Fruit fly (Drosophila melanogaster) whole organism, embryonic: Measurements from ENCODE around the gene dock.
A peak's percentile ranks its signal among the peaks of the same experiment; 100 is the strongest.

Experiments used
- Adf1 ChIP-seq: fragments of 200-800 bp; sonication (Bioruptor generic); IDR thresholded peaks from 2 replicates; pipeline ENCODE4 v1.3.6; 2022; ENCODE audit warnings: missing biosample characterization, missing genetic modification characterization
- Antp ChIP-seq: fragments of 200-800 bp; sonication (Bioruptor generic); optimal IDR thresholded peaks from 3 replicates; lab custom pipeline; 2016; ENCODE audit warnings: missing biosample characterization, missing genetic modification characterization
- CG12219 ChIP-seq: fragments of 200-800 bp; sonication (Bioruptor generic); optimal IDR thresholded peaks from 3 replicates; lab custom pipeline; 2018; ENCODE audit warnings: missing biosample characterization, mild to moderate bottlenecking, missing genetic modification characterization
- CG12299 ChIP-seq: fragments of 200-800 bp; sonication (Bioruptor generic); optimal IDR thresholded peaks from 2 replicates; lab custom pipeline; 2018; ENCODE audit warnings: missing biosample characterization, mild to moderate bottlenecking, missing genetic modification characterization
- CG13287 ChIP-seq: fragments of 200-800 bp; sonication (Bioruptor generic); IDR thresholded peaks from 2 replicates; pipeline ENCODE4 v1.3.6; 2022; ENCODE audit warnings: missing biosample characterization, missing genetic modification characterization; ENCODE audit not compliant: partially characterized antibody
- CG13624 ChIP-seq: fragments of 200-800 bp; sonication (Bioruptor generic); optimal IDR thresholded peaks from 2 replicates; lab custom pipeline; 2016; ENCODE audit warnings: missing biosample characterization, missing genetic modification characterization
- CG13894 ChIP-seq: fragments of 200-800 bp; sonication (Bioruptor generic); optimal IDR thresholded peaks from 3 replicates; lab custom pipeline; 2018; ENCODE audit warnings: missing biosample characterization, mild to moderate bottlenecking, missing genetic modification characterization, moderate library complexity
- CG14965 ChIP-seq: fragments of 200-800 bp; sonication (Bioruptor generic); optimal IDR thresholded peaks from 2 replicates; lab custom pipeline; 2016; ENCODE audit warnings: missing biosample characterization, missing genetic modification characterization, borderline replicate concordance
- CG15479 ChIP-seq: fragments of 200-800 bp; sonication (Bioruptor generic); optimal IDR thresholded peaks from 3 replicates; lab custom pipeline; 2019; ENCODE audit warnings: missing biosample characterization, mild to moderate bottlenecking, missing genetic modification characterization, moderate library complexity
- CG15601 ChIP-seq: fragments of 200-800 bp; sonication (Bioruptor generic); optimal IDR thresholded peaks from 3 replicates; lab custom pipeline; 2019; ENCODE audit warnings: missing biosample characterization, mild to moderate bottlenecking, missing genetic modification characterization, moderate library complexity
- CG1603 ChIP-seq: fragments of 200-800 bp; sonication (Bioruptor generic); optimal IDR thresholded peaks from 2 replicates; lab custom pipeline; 2019; ENCODE audit warnings: missing biosample characterization, mild to moderate bottlenecking, missing genetic modification characterization, moderate library complexity
- CG16863 ChIP-seq: fragments of 200-800 bp; sonication (Bioruptor generic); optimal IDR thresholded peaks from 3 replicates; lab custom pipeline; 2016; ENCODE audit warnings: missing biosample characterization, missing genetic modification characterization
- CG17912 ChIP-seq: fragments of 200-800 bp; sonication (Bioruptor generic); optimal IDR thresholded peaks from 2 replicates; lab custom pipeline; 2018; ENCODE audit warnings: missing biosample characterization, mild to moderate bottlenecking, missing genetic modification characterization
- CG1792 ChIP-seq: fragments of 200-800 bp; sonication (Bioruptor generic); optimal IDR thresholded peaks from 2 replicates; lab custom pipeline; 2016; ENCODE audit warnings: missing biosample characterization, missing genetic modification characterization
- CG18599 ChIP-seq: fragments of 200-800 bp; sonication (Bioruptor generic); optimal IDR thresholded peaks from 3 replicates; lab custom pipeline; 2017; ENCODE audit warnings: missing biosample characterization, missing genetic modification characterization, mild to moderate bottlenecking, moderate library complexity, missing genetic modification reagents
- CG2202 ChIP-seq: fragments of 200-800 bp; sonication (Bioruptor generic); optimal IDR thresholded peaks from 2 replicates; lab custom pipeline; 2018; ENCODE audit warnings: missing biosample characterization, mild to moderate bottlenecking, missing genetic modification characterization
- CG3163 ChIP-seq: fragments of 200-800 bp; sonication (Bioruptor generic); optimal IDR thresholded peaks from 3 replicates; lab custom pipeline; 2016; ENCODE audit warnings: missing biosample characterization, missing genetic modification characterization
- CG4282 ChIP-seq: fragments of 200-800 bp; sonication (Bioruptor generic); optimal IDR thresholded peaks from 2 replicates; lab custom pipeline; 2016; ENCODE audit warnings: missing biosample characterization, missing genetic modification characterization
- CG4854 ChIP-seq: fragments of 200-800 bp; sonication (Bioruptor generic); optimal IDR thresholded peaks from 2 replicates; lab custom pipeline; 2016; ENCODE audit warnings: missing biosample characterization, missing genetic modification characterization, inconsistent platforms
- CG7357 ChIP-seq: fragments of 200-800 bp; sonication (Bioruptor generic); IDR thresholded peaks from 3 replicates; pipeline ENCODE4 v1.3.6; 2022; ENCODE audit warnings: missing biosample characterization, missing genetic modification characterization
- CG7745 ChIP-seq: fragments of 200-800 bp; sonication (Bioruptor generic); optimal IDR thresholded peaks from 2 replicates; lab custom pipeline; 2018; ENCODE audit warnings: missing biosample characterization, mild to moderate bottlenecking, missing genetic modification characterization, moderate library complexity
- CG8924 ChIP-seq: fragments of 200-800 bp; optimal IDR thresholded peaks from 3 replicates; lab custom pipeline; 2019; ENCODE audit warnings: missing biosample characterization, mild to moderate bottlenecking, missing genetic modification characterization, moderate library complexity
- Dp ChIP-seq: fragments of 200-800 bp; sonication (Bioruptor generic); optimal IDR thresholded peaks from 2 replicates; lab custom pipeline; 2018; ENCODE audit warnings: missing biosample characterization, mild to moderate bottlenecking, missing genetic modification characterization, moderate library complexity
- Ets65A ChIP-seq: fragments of 200-800 bp; sonication (Bioruptor generic); peaks from one replicate; lab custom pipeline; 2016; ENCODE audit warnings: missing biosample characterization, missing genetic modification characterization
- Lhr ChIP-seq: fragments of 200-800 bp; sonication (Bioruptor generic); optimal IDR thresholded peaks from 3 replicates; lab custom pipeline; 2017; ENCODE audit warnings: mild to moderate bottlenecking, missing biosample characterization, missing genetic modification reagents, missing genetic modification characterization
- Meics ChIP-seq: fragments of 200-800 bp; sonication (Bioruptor generic); optimal IDR thresholded peaks from 2 replicates; lab custom pipeline; 2017; ENCODE audit warnings: missing biosample characterization, mild to moderate bottlenecking, missing genetic modification characterization
- Xbp1 ChIP-seq: fragments of 200-800 bp; sonication (Bioruptor generic); optimal IDR thresholded peaks from 3 replicates; lab custom pipeline; 2016; ENCODE audit warnings: missing biosample characterization, mild to moderate bottlenecking, missing genetic modification characterization
- al ChIP-seq: fragments of 200-800 bp; sonication (Bioruptor generic); IDR thresholded peaks from 2 replicates; pipeline ENCODE4 v1.3.6; 2022; ENCODE audit warnings: missing biosample characterization, missing genetic modification characterization
- ase ChIP-seq: fragments of 200-800 bp; sonication (Bioruptor generic); IDR thresholded peaks from 3 replicates; pipeline ENCODE4 v1.3.6; 2022; ENCODE audit warnings: missing biosample characterization, missing genetic modification characterization
- bcd ChIP-seq: fragments of 200-800 bp; sonication (Bioruptor generic); optimal IDR thresholded peaks from 2 replicates; lab custom pipeline; 2017; ENCODE audit warnings: missing biosample characterization, mild to moderate bottlenecking, missing genetic modification characterization
- disco-r ChIP-seq: fragments of 200-800 bp; sonication (Bioruptor generic); optimal IDR thresholded peaks from 2 replicates; lab custom pipeline; 2016; ENCODE audit warnings: missing biosample characterization, missing genetic modification characterization
- dm ChIP-seq: fragments of 200-800 bp; sonication (Bioruptor generic); optimal IDR thresholded peaks from 3 replicates; lab custom pipeline; 2016; ENCODE audit warnings: missing biosample characterization, missing genetic modification characterization
- dmrt11E ChIP-seq: fragments of 200-800 bp; sonication (Bioruptor generic); optimal IDR thresholded peaks from 3 replicates; lab custom pipeline; 2018; ENCODE audit warnings: missing biosample characterization, mild to moderate bottlenecking, missing genetic modification characterization, moderate library complexity
- exex ChIP-seq: fragments of 200-800 bp; sonication (Bioruptor generic); optimal IDR thresholded peaks from 4 replicates; lab custom pipeline; 2018; ENCODE audit warnings: missing biosample characterization, mild to moderate bottlenecking, missing genetic modification characterization, moderate library complexity
- gfzf ChIP-seq: fragments of 200-800 bp; sonication (Bioruptor generic); optimal IDR thresholded peaks from 2 replicates; lab custom pipeline; 2016; ENCODE audit warnings: missing biosample characterization, mild to moderate bottlenecking, missing genetic modification characterization, moderate library complexity
- hkb ChIP-seq, 2 experiments: fragments of 200-800 bp in 1 of 2; fragments of >200 bp in 1 of 2; sonication (Bioruptor generic) in 1 of 2; IDR thresholded peaks in 1 of 2; optimal IDR thresholded peaks in 1 of 2; 2 replicates each; pipeline versions ENCODE4 v1.3.6 to Lab custom; 2017 to 2022; ENCODE audit warnings: missing biosample characterization in 1 of 2, missing genetic modification characterization in 1 of 2
- ken ChIP-seq: fragments of 200-800 bp; sonication (Bioruptor generic); IDR thresholded peaks from 3 replicates; pipeline ENCODE4 v1.3.6; 2022; ENCODE audit warnings: missing biosample characterization, missing genetic modification characterization
- lilli ChIP-seq: fragments of 200-800 bp; sonication (Bioruptor generic); optimal IDR thresholded peaks from 3 replicates; lab custom pipeline; 2016; ENCODE audit warnings: missing biosample characterization, missing genetic modification characterization
- lov ChIP-seq, 2 experiments: fragments of 200-800 bp in 1 of 2; fragments of >200 bp in 1 of 2; sonication (Bioruptor generic) in 1 of 2; IDR thresholded peaks in 1 of 2; optimal IDR thresholded peaks in 1 of 2; 2 replicates in 1 of 2; 3 replicates in 1 of 2; pipeline versions ENCODE4 v1.3.6 to Lab custom; 2017 to 2022; ENCODE audit warnings: missing biosample characterization in 1 of 2, missing genetic modification characterization in 1 of 2
- nerfin-1 ChIP-seq: fragments of 200-800 bp; sonication (Bioruptor generic); optimal IDR thresholded peaks from 3 replicates; lab custom pipeline; 2019; ENCODE audit warnings: missing biosample characterization, mild to moderate bottlenecking, missing genetic modification characterization, moderate library complexity
- ranshi ChIP-seq: fragments of 200-800 bp; sonication (Bioruptor generic); IDR thresholded peaks from 2 replicates; pipeline ENCODE4 v1.3.6; 2022; ENCODE audit warnings: missing biosample characterization, missing genetic modification characterization
- run ChIP-seq: fragments of 200-800 bp; sonication (Bioruptor generic); optimal IDR thresholded peaks from 3 replicates; lab custom pipeline; 2018; ENCODE audit warnings: missing biosample characterization, mild to moderate bottlenecking, missing genetic modification characterization
- salm ChIP-seq: fragments of 200-800 bp; sonication (Bioruptor generic); optimal IDR thresholded peaks from 2 replicates; lab custom pipeline; 2018; ENCODE audit warnings: missing biosample characterization, mild to moderate bottlenecking, missing genetic modification characterization
- schlank ChIP-seq: fragments of 200-800 bp; sonication (Bioruptor generic); optimal IDR thresholded peaks from 2 replicates; lab custom pipeline; 2018; ENCODE audit warnings: missing biosample characterization, mild to moderate bottlenecking, missing genetic modification characterization
- sens-2 ChIP-seq: fragments of 200-800 bp; sonication (Bioruptor generic); IDR thresholded peaks from 2 replicates; pipeline ENCODE4 v1.3.6; 2022; ENCODE audit warnings: missing biosample characterization, missing genetic modification characterization
- tio ChIP-seq: fragments of 200-800 bp; sonication (Bioruptor generic); optimal IDR thresholded peaks from 2 replicates; lab custom pipeline; 2017; ENCODE audit warnings: missing biosample characterization, missing genetic modification characterization, inconsistent platforms
- tll ChIP-seq, 2 experiments: fragments of 200-800 bp in 1 of 2; fragments of >200 bp in 1 of 2; sonication (Bioruptor generic) in 1 of 2; optimal IDR thresholded peaks; 2 replicates each; lab custom pipeline; 2017 to 2019; ENCODE audit warnings: missing biosample characterization in 2 of 2, missing genetic modification characterization in 2 of 2, mild to moderate bottlenecking in 1 of 2, moderate library complexity in 1 of 2
- trem ChIP-seq: fragments of 200-800 bp; optimal IDR thresholded peaks from 3 replicates; lab custom pipeline; 2019; ENCODE audit warnings: missing biosample characterization, mild to moderate bottlenecking, missing genetic modification characterization, moderate library complexity

dock gene

DNA sequence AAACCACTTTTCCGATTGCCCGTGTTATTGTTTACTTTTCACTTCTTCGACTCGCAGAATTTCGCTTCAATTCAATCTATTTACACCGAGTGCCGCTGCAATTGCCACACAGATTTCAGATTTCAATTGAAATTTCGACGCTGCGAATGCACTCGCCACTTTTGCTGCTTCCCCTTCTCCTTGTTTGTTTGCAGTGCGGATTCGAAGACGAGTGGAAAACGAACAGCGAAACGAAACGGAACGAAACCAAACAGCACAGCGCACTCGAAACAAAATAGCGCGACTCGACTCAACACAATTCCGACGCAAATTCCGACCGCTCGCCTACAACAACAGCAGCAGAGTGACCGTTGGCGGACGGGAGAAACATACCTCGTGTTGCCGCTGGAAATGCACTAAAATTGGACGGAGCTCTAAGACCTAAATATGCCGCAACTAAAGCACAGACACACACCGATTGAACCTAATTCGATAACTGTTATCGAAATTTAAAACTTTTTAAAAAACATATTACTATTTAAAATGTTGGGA, 25.0 kb downstream of the dock start, which contains the start of gene drongo (continued):
- TF ChIP-seq Ets65A (GFP tag; lab: Kevin White, UChicago) (no peak), tio (GFP tag; lab: Kevin White, UChicago) (no peak), dmrt11E (tag; lab: Kevin White, UChicago) (no peak), CG1603 (tag; lab: Kevin White, UChicago) (peak; percentile 86), Lhr (GFP tag; lab: Kevin White, UChicago) (peak; percentile 87), hkb (optimal IDR thresholded peaks at IDR 0.05; lab: Kevin White, UChicago) (no peak), hkb (GFP tag; IDR thresholded peaks at IDR 0.05; lab: Robert Waterston, UW) (peak; percentile 52; the same call in 1 of the 2 replicates), schlank (tag; lab: Kevin White, UChicago) (no peak), Adf1 (GFP tag; lab: Robert Waterston, UW) (peak; percentile 52; the same call in 1 of the 2 replicates), CG15601 (peak; percentile 68), Dp (GFP tag; lab: Kevin White, UChicago) (peak; percentile 95), sens-2 (GFP tag; lab: Robert Waterston, UW) (no peak), dm (GFP tag; lab: Kevin White, UChicago) (peak; percentile 14), Meics (GFP tag; lab: Kevin White, UChicago) (peak; percentile 11), CG15479 (peak; percentile 94), CG13287 (GFP tag; lab: Robert Waterston, UW) (peak; percentile 53; the same call in 1 of the 2 replicates), CG16863 (no peak), ase (GFP tag; lab: Robert Waterston, UW) (no peak), CG7745 (tag; lab: Kevin White, UChicago) (no peak), trem (tag; lab: Kevin White, UChicago) (peak; percentile 64), CG13624 (GFP tag; lab: Kevin White, UChicago) (peak; percentile 65), Xbp1 (GFP tag; lab: Kevin White, UChicago) (peak; percentile 45), CG12299 (peak; percentile 52), bcd (GFP tag; lab: Kevin White, UChicago) (peak; percentile 7), CG17912 (GFP tag; lab: Kevin White, UChicago) (peak; percentile 70), CG13894 (tag; lab: Kevin White, UChicago) (peak; percentile 71), CG18599 (peak; percentile 24), CG7357 (GFP tag; lab: Robert Waterston, UW) (0 out of 3 replicates have a peak, but pooled peaks have one; percentile 20), gfzf (GFP tag; lab: Kevin White, UChicago) (peak; percentile 100), exex (tag; lab: Kevin White, UChicago) (no peak), CG3163 (peak; percentile 18), CG1792 (GFP tag; lab: Kevin White, UChicago) (no peak), CG8924 (tag; lab: Kevin White, UChicago) (peak; percentile 37), nerfin-1 (tag; lab: Kevin White, UChicago) (peak; percentile 95), lov (optimal IDR thresholded peaks at IDR 0.05; lab: Kevin White, UChicago) (no peak), lov (GFP tag; IDR thresholded peaks at IDR 0.05; lab: Robert Waterston, UW) (0 out of 3 replicates have a peak, but pooled peaks have one; percentile 11), CG12219 (no peak), run (no peak), Antp (GFP tag; lab: Kevin White, UChicago) (peak; percentile 13), ranshi (peak; percentile 18; the same call in 1 of the 2 replicates), salm (tag; lab: Kevin White, UChicago) (peak; percentile 67), CG2202 (peak; percentile 34), disco-r (GFP tag; lab: Kevin White, UChicago) (no peak), al (0 out of 2 replicates have a peak, but pooled peaks have one; percentile 17), CG4282 (GFP tag; lab: Kevin White, UChicago) (no peak), ken (GFP tag; lab: Robert Waterston, UW) (peak; percentile 59; the same call in 1 of the 3 replicates), CG4854 (GFP tag; lab: Kevin White, UChicago) (no peak), CG14965 (GFP tag; lab: Kevin White, UChicago) (no peak), tll (GFP tag; optimal IDR thresholded peaks at IDR 0.05; lab: Kevin White, UChicago) (no peak), lilli (GFP tag; lab: Kevin White, UChicago) (peak; percentile 33)
